Worm (Caenorhabditis elegans) whole organism, L4 larva: ENCODE data around the gene ugt-2.

Experiments
- F26F4.8 ChIP-seq: fragments of 200-800 bp; sonication (Bioruptor generic); conservative IDR thresholded peaks from 2 replicates; pipeline ENCODE4 v1.3.6; 2022; ENCODE audit warnings: missing genetic modification characterization, missing compliant biosample characterization
- F44E2.7 ChIP-seq: fragments of 200-800 bp; sonication (Bioruptor generic); IDR thresholded peaks from 2 replicates; pipeline ENCODE4 v2.1.2; 2022; ENCODE audit warnings: missing genetic modification characterization, missing compliant biosample characterization
- T20F7.1 ChIP-seq: fragments of 200-800 bp; sonication (Bioruptor generic); optimal IDR thresholded peaks from 2 replicates; lab custom pipeline; 2018; ENCODE audit warnings: mild to moderate bottlenecking, missing genetic modification characterization, missing compliant biosample characterization
- T26A8.4 ChIP-seq: fragments of 200-800 bp; sonication (Bioruptor generic); IDR thresholded peaks from 2 replicates; pipeline ENCODE4 v1.3.6; 2022; ENCODE audit warnings: missing genetic modification characterization, missing compliant biosample characterization
- Y48G9A.11 ChIP-seq: fragments of 200-800 bp; sonication (Bioruptor generic); IDR thresholded peaks from 2 replicates; pipeline ENCODE4 v1.3.6; 2022; ENCODE audit warnings: missing genetic modification reagents, missing genetic modification characterization, missing compliant biosample characterization
- Y5F2A.4 ChIP-seq: fragments of 200-800 bp; sonication (Bioruptor generic); optimal IDR thresholded peaks from 2 replicates; lab custom pipeline; 2018; ENCODE audit warnings: mild to moderate bottlenecking, missing genetic modification characterization, missing compliant biosample characterization
- ZK546.5 ChIP-seq, 2 experiments: sonication (generic microtip); optimal IDR thresholded peaks; 2 replicates each; lab custom pipeline; 2017; ENCODE audit warnings: missing biosample characterization in 2 of 2, missing genetic modification characterization in 2 of 2
- aha-1 ChIP-seq: fragments of 150-350 bp; peaks from one replicate; lab custom pipeline; 2014; ENCODE audit warnings: missing biosample characterization, missing genetic modification characterization
- ceh-44 ChIP-seq: fragments of 200-800 bp; sonication (Bioruptor generic); IDR thresholded peaks from 2 replicates; pipeline ENCODE4 v1.3.6; 2022; ENCODE audit warnings: missing genetic modification reagents, missing genetic modification characterization, missing compliant biosample characterization
- ceh-62 ChIP-seq: sonication (generic microtip); optimal IDR thresholded peaks from 2 replicates; lab custom pipeline; 2017; ENCODE audit warnings: missing biosample characterization, missing genetic modification characterization
- cey-2 ChIP-seq: sonication (generic microtip); optimal IDR thresholded peaks from 3 replicates; lab custom pipeline; 2017; ENCODE audit warnings: missing genetic modification characterization, mild to moderate bottlenecking, missing compliant biosample characterization, antibody characterized with exemption, borderline replicate concordance; ENCODE audit not compliant: insufficient read depth
- daf-12 ChIP-seq: fragments of 150-350 bp; optimal IDR thresholded peaks from 2 replicates; lab custom pipeline; 2014; ENCODE audit warnings: missing biosample characterization, missing genetic modification reagents, missing genetic modification characterization
- daf-8 ChIP-seq: fragments of 200-800 bp; sonication (Bioruptor generic); IDR thresholded peaks from 2 replicates; pipeline ENCODE4 v1.3.6; 2022; ENCODE audit warnings: missing genetic modification characterization, missing compliant biosample characterization
- dmd-8 ChIP-seq: fragments of 200-800 bp; sonication (Bioruptor generic); IDR thresholded peaks from 2 replicates; pipeline ENCODE4 v1.3.6; 2022; ENCODE audit warnings: missing genetic modification characterization, missing compliant biosample characterization
- egl-27 ChIP-seq: sonication (generic microtip); optimal IDR thresholded peaks from 3 replicates; lab custom pipeline; 2017; ENCODE audit warnings: missing biosample characterization, missing genetic modification reagents, missing genetic modification characterization
- fos-1 ChIP-seq: fragments of 150-350 bp; optimal IDR thresholded peaks from 2 replicates; lab custom pipeline; 2014; ENCODE audit warnings: missing biosample characterization, missing genetic modification characterization
- hmg-1.1 ChIP-seq: fragments of 200-800 bp; sonication (Bioruptor generic); IDR thresholded peaks from 2 replicates; pipeline ENCODE4 v1.3.6; 2022; ENCODE audit warnings: missing genetic modification reagents, missing genetic modification characterization, missing compliant biosample characterization
- lin-15B ChIP-seq: fragments of 150-350 bp; sonication (generic microtip); optimal IDR thresholded peaks from 3 replicates; lab custom pipeline; 2014; ENCODE audit warnings: missing biosample characterization, missing genetic modification characterization
- madf-5 ChIP-seq, 2 experiments: fragments of 200-800 bp; sonication (Bioruptor generic); IDR thresholded peaks; 2 replicates each; pipeline ENCODE4 v1.3.6; 2022; ENCODE audit warnings: missing compliant biosample characterization in 2 of 2, missing genetic modification characterization in 2 of 2
- mxl-2 ChIP-seq: fragments of 200-800 bp; sonication (Bioruptor generic); conservative IDR thresholded peaks from 2 replicates; pipeline ENCODE4 v1.3.6; 2022; ENCODE audit warnings: missing genetic modification reagents, missing genetic modification characterization, missing compliant biosample characterization
- nhr-111 ChIP-seq: fragments of 200-800 bp; sonication (Bioruptor generic); optimal IDR thresholded peaks from 2 replicates; lab custom pipeline; 2018; ENCODE audit warnings: mild to moderate bottlenecking, missing genetic modification characterization, missing compliant biosample characterization
- nhr-48 ChIP-seq: sonication (generic microtip); optimal IDR thresholded peaks from 2 replicates; lab custom pipeline; 2016; ENCODE audit warnings: mild to moderate bottlenecking, missing genetic modification characterization, missing compliant biosample characterization
- set-16 ChIP-seq: fragments of 200-800 bp; sonication (Bioruptor generic); IDR thresholded peaks from 2 replicates; pipeline ENCODE4 v1.3.6; 2022; ENCODE audit warnings: missing genetic modification reagents, missing genetic modification characterization, missing compliant biosample characterization
- snpc-4 ChIP-seq: fragments of 150-350 bp; optimal IDR thresholded peaks from 2 replicates; lab custom pipeline; 2014; ENCODE audit warnings: missing biosample characterization, missing genetic modification characterization
- unc-39 ChIP-seq: sonication (generic microtip); optimal IDR thresholded peaks from 2 replicates; lab custom pipeline; 2017; ENCODE audit warnings: missing biosample characterization, missing genetic modification characterization
- unc-62 ChIP-seq, 3 experiments: fragments of 150-350 bp in 1 of 3; sonication (generic microtip); optimal IDR thresholded peaks in 2 of 3; peaks in 1 of 3; 1 replicate in 1 of 3; 2 replicates in 2 of 3; lab custom pipeline; 2014 to 2017; ENCODE audit warnings: missing biosample characterization in 3 of 3, missing genetic modification characterization in 3 of 3, missing genetic modification reagents in 3 of 3, missing genotype in 1 of 3
- zag-1 ChIP-seq: fragments of 150-350 bp; optimal IDR thresholded peaks from 2 replicates; lab custom pipeline; 2014; ENCODE audit warnings: missing biosample characterization, missing genetic modification characterization

The ugt-2 gene

DNA sequence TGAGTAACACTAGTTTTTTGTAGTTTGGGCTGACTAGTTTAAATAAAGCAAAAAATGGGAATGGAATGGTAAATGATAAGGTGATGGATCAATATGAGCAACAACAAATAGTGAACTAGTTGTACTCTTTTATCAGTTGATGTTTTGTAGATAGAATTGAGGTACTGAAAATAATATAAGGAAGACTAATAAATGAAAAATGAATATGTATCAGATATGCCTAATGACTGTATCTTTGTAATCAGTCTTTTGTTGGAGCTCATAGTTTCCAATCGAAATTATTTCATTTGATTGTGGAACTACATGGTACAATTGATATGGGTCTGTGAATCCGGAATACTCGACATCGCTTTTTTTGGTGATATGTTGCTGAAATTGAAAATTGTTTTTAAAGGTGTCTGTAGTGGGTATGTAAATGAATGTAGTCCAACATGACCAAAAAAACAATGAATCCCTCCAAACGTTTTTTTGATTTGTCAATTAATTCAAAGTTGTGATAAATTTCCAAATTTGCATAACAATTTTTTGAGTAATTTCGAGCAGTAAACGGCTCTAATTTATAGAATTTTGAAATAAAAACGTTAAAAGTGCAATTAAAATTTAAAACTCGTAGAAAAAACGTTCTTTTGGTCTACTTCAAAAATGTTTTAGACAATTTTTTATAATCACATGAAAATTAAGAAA, 11.6 kb downstream of the ugt-2 start, which contains the start of gene F15H10.12:
Gene F15H10.12 (minus strand): TSS at position 51 of the 684 bp plus-strand sequence.
- peak; percentile 92 for TF ChIP-seq aha-1
- no peak for TF ChIP-seq cey-2 (tag; lab: Kevin White, UChicago)

DNA sequence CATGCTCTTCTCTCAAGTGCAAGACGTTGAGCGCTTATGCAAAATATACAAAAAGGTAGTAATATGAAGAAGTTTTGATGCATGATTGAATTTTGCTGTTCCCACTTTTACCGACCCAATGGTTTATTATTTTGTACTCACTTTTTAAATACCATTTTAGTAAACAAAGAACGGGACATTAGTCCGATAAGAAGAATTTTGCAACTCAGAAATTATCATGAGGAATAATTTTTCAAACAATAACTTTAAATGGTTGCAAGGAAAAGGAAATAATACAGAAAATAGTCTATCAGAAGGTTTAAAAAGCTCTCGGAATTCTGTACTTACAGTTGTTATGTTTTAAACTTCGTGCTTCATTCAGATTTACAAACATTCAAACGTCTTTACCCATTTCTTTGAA, 16.0 kb downstream of the ugt-2 start, which contains the start of gene F15H10.9:
Gene F15H10.9 (minus strand): TSS at position 101 of the 400 bp plus-strand sequence.
- no peak for TF ChIP-seq zag-1 (tag; lab: Kevin White, UChicago)
- TF ChIP-seq ceh-44 (GFP tag; lab: Robert Waterston, UW) = no peak
- no peak for TF ChIP-seq unc-62 (GFP tag; optimal IDR thresholded peaks at IDR 0.05 in 1 of 2; lab: Kevin White, UChicago)
- no peak for TF ChIP-seq unc-62 (tag; optimal IDR thresholded peaks at IDR 0.05; lab: Kevin White, UChicago)
- TF ChIP-seq egl-27 (tag; lab: Kevin White, UChicago) = no peak
- TF ChIP-seq unc-39 = no peak
- no peak for TF ChIP-seq ceh-62 (tag; lab: Kevin White, UChicago)
- no peak for TF ChIP-seq set-16 (GFP tag; lab: Robert Waterston, UW)
- TF ChIP-seq dmd-8 (GFP tag; lab: Robert Waterston, UW) = no peak
- TF ChIP-seq Y48G9A.11 (GFP tag; lab: Robert Waterston, UW) = no peak
- TF ChIP-seq Y5F2A.4 (GFP tag; lab: Kevin White, UChicago) = no peak
- no peak for TF ChIP-seq nhr-48
- no peak for TF ChIP-seq F44E2.7
- no peak for TF ChIP-seq cey-2 (tag; lab: Kevin White, UChicago)
- no peak for TF ChIP-seq hmg-1.1 (GFP tag; lab: Robert Waterston, UW)
- no peak for TF ChIP-seq snpc-4 (tag; lab: Kevin White, UChicago)

DNA sequence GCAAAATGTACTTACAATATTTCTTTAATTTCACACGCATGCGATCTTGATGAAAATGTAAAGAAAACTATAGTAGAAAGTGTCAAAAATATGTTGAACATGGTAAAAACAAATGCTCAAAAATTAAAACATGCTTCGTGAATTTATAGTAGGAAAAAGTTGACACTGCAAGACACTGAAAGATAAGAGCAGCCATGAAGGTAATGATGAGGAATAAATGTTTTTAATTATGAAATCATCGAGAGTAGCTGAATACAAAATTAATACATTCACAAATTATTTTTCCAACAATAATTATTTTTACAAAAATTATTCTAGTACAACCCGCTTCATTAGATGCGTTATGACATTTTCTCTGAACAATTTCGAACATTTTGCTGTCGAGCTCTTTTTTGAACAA, 18.3 kb downstream of the ugt-2 start, which contains the start of gene F15H10.10:
Gene F15H10.10 (minus strand): TSS at position 101 of the 400 bp plus-strand sequence.
- TF ChIP-seq snpc-4 (tag; lab: Kevin White, UChicago) = no peak
- TF ChIP-seq, all 104 proteins: peak for 0

DNA sequence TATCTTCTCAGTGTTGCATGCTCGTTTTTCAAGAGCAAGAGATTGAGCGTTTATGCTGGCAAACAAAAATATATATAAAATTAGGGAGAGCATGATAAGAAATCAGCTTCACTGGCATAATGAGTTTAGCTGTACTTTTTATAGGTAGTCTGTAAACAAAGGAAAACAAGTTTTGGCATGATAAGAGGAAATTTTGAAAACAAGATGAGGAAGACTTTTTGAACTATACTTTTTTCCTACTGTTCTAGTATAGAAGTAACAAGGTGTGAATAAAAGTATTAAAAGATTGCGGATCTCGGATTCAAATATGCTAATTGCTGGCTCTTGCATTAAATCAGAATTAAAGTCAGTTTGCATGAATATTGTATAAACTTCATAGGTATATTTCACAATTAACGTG, 20.4 kb downstream of the ugt-2 start, which contains the start of gene F15H10.5:
Gene F15H10.5 (minus strand): TSS at position 101 of the 400 bp plus-strand sequence.
- no peak for TF ChIP-seq daf-12
- TF ChIP-seq lin-15B = no peak
- no peak for TF ChIP-seq nhr-111 (GFP tag; lab: Kevin White, UChicago)
- no peak for TF ChIP-seq daf-8 (GFP tag; lab: Robert Waterston, UW)

DNA sequence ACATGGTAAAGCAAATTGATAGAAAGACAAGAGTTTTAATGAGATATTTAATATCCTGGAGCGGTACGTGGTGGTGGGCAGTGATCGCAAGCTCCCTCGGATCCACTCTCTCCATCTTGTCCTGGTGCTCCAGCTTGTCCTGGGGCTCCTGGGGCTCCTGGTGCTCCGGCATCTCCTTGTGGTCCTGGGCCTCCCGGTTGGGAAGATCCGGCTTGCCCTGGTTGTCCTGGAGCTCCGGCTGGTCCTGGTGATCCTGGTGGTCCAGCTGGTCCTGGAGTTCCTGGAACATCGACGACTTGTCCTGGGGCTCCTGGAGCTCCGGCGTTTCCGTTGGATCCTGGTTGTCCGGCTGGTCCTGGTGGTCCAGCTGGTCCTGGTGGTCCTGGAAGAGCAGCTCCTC, 22.2 kb downstream of the ugt-2 start:
- peak; percentile 96 for TF ChIP-seq set-16 (GFP tag; lab: Robert Waterston, UW)
- peak in 1 of 2 experiments; percentile 59; a peak in 1 of 4 replicates for TF ChIP-seq madf-5 (GFP tag; IDR thresholded peaks at IDR 0.05; lab: Robert Waterston, UW)

DNA sequence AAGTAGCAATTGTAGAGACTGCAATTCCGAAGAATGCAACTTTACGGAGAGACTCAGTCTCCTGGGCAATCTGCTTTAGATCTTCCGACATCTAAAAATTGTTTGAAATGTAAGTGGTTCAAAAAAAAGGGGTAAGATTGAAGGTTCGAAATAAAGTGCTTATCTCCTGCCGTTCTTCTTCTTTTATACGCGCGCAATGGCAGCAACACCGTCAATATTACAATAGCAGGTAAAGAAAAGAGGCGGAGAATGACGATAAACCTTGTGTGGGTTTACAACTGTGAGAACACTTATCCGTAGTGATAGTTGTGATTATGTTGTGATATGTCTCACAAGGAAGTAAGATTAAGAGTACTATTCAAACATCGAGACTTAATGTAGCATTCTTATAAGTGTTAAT, 23.2 kb downstream of the ugt-2 start, which contains the start of gene col-13:
Gene col-13 (minus strand): TSS at position 101 of the 400 bp plus-strand sequence.
- TF ChIP-seq F26F4.8 (GFP tag; lab: Robert Waterston, UW) = no peak
- TF ChIP-seq ZK546.5 (tag; optimal IDR thresholded peaks at IDR 0.05; lab: Kevin White, UChicago) = no peak
- TF ChIP-seq nhr-111 (GFP tag; lab: Kevin White, UChicago) = no peak
- no peak for TF ChIP-seq ceh-44 (GFP tag; lab: Robert Waterston, UW)
- no peak for TF ChIP-seq hmg-1.1 (GFP tag; lab: Robert Waterston, UW)

DNA sequence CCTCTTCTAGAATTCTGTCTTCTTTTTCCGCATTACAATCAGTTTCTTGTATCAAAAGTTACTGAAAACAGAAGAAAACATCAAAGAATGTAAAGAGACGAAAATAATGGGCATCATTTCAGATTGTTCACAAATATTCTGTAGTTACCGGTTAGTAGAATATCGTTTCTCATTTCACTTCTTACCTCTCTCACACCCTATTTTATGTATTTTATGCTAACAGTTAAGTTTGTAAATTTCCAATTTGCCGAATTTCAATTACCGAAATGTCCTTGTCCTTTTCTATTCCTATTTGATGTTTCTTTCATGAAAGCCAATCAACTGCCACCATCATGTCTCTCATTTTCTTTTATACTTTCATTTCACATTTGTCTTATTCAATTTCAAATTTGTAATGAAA, 24.9 kb downstream of the ugt-2 start:
- TF ChIP-seq cey-2 (tag; lab: Kevin White, UChicago) (peak; percentile 4), T26A8.4 (GFP tag; lab: Robert Waterston, UW) (peak; percentile 62; the same call in 1 of the 2 replicates), T20F7.1 (GFP tag; lab: Kevin White, UChicago) (peak; percentile 6), F44E2.7 (no peak), fos-1 (tag; lab: Kevin White, UChicago) (no peak), unc-62 (GFP tag; optimal IDR thresholded peaks at IDR 0.05 in 1 of 2; lab: Kevin White, UChicago) (peak in 1 of 2 experiments; percentile 66), unc-62 (tag; optimal IDR thresholded peaks at IDR 0.05; lab: Kevin White, UChicago) (no peak), mxl-2 (GFP tag; lab: Robert Waterston, UW) (no peak)
